Worm (Caenorhabditis elegans) whole organism, early embryonic: ENCODE data around the gene F53F4.16.

Source experiments
- B0310.2 ChIP-seq: sonication (generic microtip); optimal IDR thresholded peaks from 2 replicates; lab custom pipeline; 2016; ENCODE audit warnings: mild to moderate bottlenecking, missing genetic modification characterization, missing compliant biosample characterization
- F13C5.2 ChIP-seq: sonication (generic microtip); optimal IDR thresholded peaks from 2 replicates; lab custom pipeline; 2017; ENCODE audit warnings: mild to moderate bottlenecking, missing genetic modification characterization, inconsistent platforms, missing compliant biosample characterization
- aly-1 ChIP-seq: sonication (generic microtip); optimal IDR thresholded peaks from 2 replicates; lab custom pipeline; 2016; ENCODE audit warnings: missing genetic modification characterization, missing compliant biosample characterization
- ama-1 ChIP-seq: fragments of 150-350 bp; optimal IDR thresholded peaks from 2 replicates; lab custom pipeline; 2014
- ceh-13 ChIP-seq: fragments of 200-800 bp; sonication (Bioruptor generic); optimal IDR thresholded peaks from 2 replicates; lab custom pipeline; 2018; ENCODE audit warnings: mild to moderate bottlenecking, missing genetic modification characterization, missing compliant biosample characterization
- ceh-36 ChIP-seq: sonication (generic microtip); optimal IDR thresholded peaks from 2 replicates; lab custom pipeline; 2016; ENCODE audit warnings: missing genetic modification characterization, inconsistent platforms, missing compliant biosample characterization
- ets-7 ChIP-seq: sonication (generic microtip); optimal IDR thresholded peaks from 2 replicates; lab custom pipeline; 2016; ENCODE audit warnings: missing genotype, missing genetic modification characterization, missing compliant biosample characterization
- flt-1 ChIP-seq: fragments of 200-800 bp; sonication (Bioruptor generic); IDR thresholded peaks from 2 replicates; pipeline ENCODE4 v1.3.6; 2022; ENCODE audit warnings: missing genetic modification characterization, missing compliant biosample characterization
- hmbx-1 ChIP-seq: sonication (generic microtip); optimal IDR thresholded peaks from 2 replicates; lab custom pipeline; 2016; ENCODE audit warnings: mild to moderate bottlenecking, missing genetic modification characterization, missing compliant biosample characterization
- hmg-4 ChIP-seq: fragments of 200-800 bp; sonication (Bioruptor generic); optimal IDR thresholded peaks from 2 replicates; lab custom pipeline; 2018; ENCODE audit warnings: mild to moderate bottlenecking, missing genetic modification characterization, missing compliant biosample characterization
- hnd-1 ChIP-seq: sonication (generic microtip); optimal IDR thresholded peaks from 2 replicates; lab custom pipeline; 2016; ENCODE audit warnings: missing genetic modification characterization, missing compliant biosample characterization
- pes-1 ChIP-seq: fragments of 200-800 bp; sonication (Bioruptor generic); IDR thresholded peaks from 2 replicates; pipeline ENCODE4 v1.3.6; 2022; ENCODE audit warnings: missing genetic modification reagents, missing genetic modification characterization, missing compliant biosample characterization
- scrt-1 ChIP-seq: fragments of 200-800 bp; sonication (Bioruptor generic); IDR thresholded peaks from 2 replicates; pipeline ENCODE4 v1.3.6; 2022; ENCODE audit warnings: missing genetic modification characterization, missing compliant biosample characterization
- sea-1 ChIP-seq: fragments of 200-800 bp; sonication (Bioruptor generic); conservative IDR thresholded peaks from 2 replicates; pipeline ENCODE4 v1.3.6; 2022; ENCODE audit warnings: missing genetic modification characterization, missing compliant biosample characterization
- tbx-11 ChIP-seq: fragments of 200-800 bp; sonication (Bioruptor generic); IDR thresholded peaks from 2 replicates; pipeline ENCODE4 v1.3.6; 2022; ENCODE audit warnings: missing genetic modification characterization, missing compliant biosample characterization
- tbx-37 ChIP-seq: fragments of 200-800 bp; sonication (Bioruptor generic); conservative IDR thresholded peaks from 2 replicates; pipeline ENCODE4 v1.3.6; 2022; ENCODE audit warnings: missing genetic modification reagents, missing genetic modification characterization, missing compliant biosample characterization
- tra-4 ChIP-seq: sonication (generic microtip); optimal IDR thresholded peaks from 2 replicates; lab custom pipeline; 2017; ENCODE audit warnings: missing genetic modification characterization, missing compliant biosample characterization

F53F4.16 gene

ce11 chrV:13659219-13659618, 37.6 kb upstream of the F53F4.16 start:
- TF ChIP-seq ceh-13 (GFP tag; lab: Kevin White, UChicago) (no peak), flt-1 (no peak)

ce11 chrV:13658577-13658976, 37.0 kb upstream of the F53F4.16 start:
- no peak for TF ChIP-seq ceh-36 (tag; lab: Kevin White, UChicago)
- TF ChIP-seq aly-1, result no peak
- TF ChIP-seq hmbx-1 (tag; lab: Kevin White, UChicago), result no peak
- TF ChIP-seq hnd-1 (tag; lab: Kevin White, UChicago), result no peak
- TF ChIP-seq tbx-37, result no peak
- no peak for TF ChIP-seq B0310.2 (tag; lab: Kevin White, UChicago)
- TF ChIP-seq pes-1, result no peak
- TF ChIP-seq ama-1 (lab: Kevin White, UChicago), result no peak
- no peak for TF ChIP-seq scrt-1 (GFP tag; lab: Robert Waterston, UW)
- TF ChIP-seq tbx-11, result no peak
- no peak for TF ChIP-seq tra-4
- no peak for TF ChIP-seq flt-1
- no peak for TF ChIP-seq sea-1 (GFP tag; lab: Robert Waterston, UW)
- no peak for TF ChIP-seq ceh-13 (GFP tag; lab: Kevin White, UChicago)
- TF ChIP-seq ets-7 (tag; lab: Kevin White, UChicago), result no peak
- TF ChIP-seq hmg-4, result no peak
- TF ChIP-seq F13C5.2 (tag; lab: Kevin White, UChicago), result no peak

ce11 chrV:13657841-13658338, 36.3 kb upstream of the F53F4.16 start:
- TF ChIP-seq ceh-13 (GFP tag; lab: Kevin White, UChicago) (no peak), sea-1 (GFP tag; lab: Robert Waterston, UW) (no peak), hmbx-1 (tag; lab: Kevin White, UChicago) (no peak), hnd-1 (tag; lab: Kevin White, UChicago) (no peak)

ce11 chrV:13657291-13657690, 35.7 kb upstream of the F53F4.16 start:
- no peak for TF ChIP-seq ceh-13 (GFP tag; lab: Kevin White, UChicago)
- no peak for TF ChIP-seq tra-4
- no peak for TF ChIP-seq hnd-1 (tag; lab: Kevin White, UChicago)
- TF ChIP-seq hmbx-1 (tag; lab: Kevin White, UChicago), result no peak
- no peak for TF ChIP-seq ets-7 (tag; lab: Kevin White, UChicago)
- TF ChIP-seq tbx-11, result no peak
- TF ChIP-seq ceh-36 (tag; lab: Kevin White, UChicago), result no peak
- no peak for TF ChIP-seq hmg-4
- no peak for TF ChIP-seq sea-1 (GFP tag; lab: Robert Waterston, UW)
- TF ChIP-seq B0310.2 (tag; lab: Kevin White, UChicago), result no peak

ce11 chrV:13656346-13657254, 35.0 kb upstream of the F53F4.16 start:
- TF ChIP-seq sea-1 (GFP tag; lab: Robert Waterston, UW), result no peak
- TF ChIP-seq hmg-4, result no peak
- no peak for TF ChIP-seq pes-1
- no peak for TF ChIP-seq aly-1
- no peak for TF ChIP-seq B0310.2 (tag; lab: Kevin White, UChicago)
- no peak for TF ChIP-seq tbx-11
- no peak for TF ChIP-seq F13C5.2 (tag; lab: Kevin White, UChicago)
- TF ChIP-seq tbx-37, result no peak
- TF ChIP-seq scrt-1 (GFP tag; lab: Robert Waterston, UW), result no peak

ce11 chrV:13655202-13655764, 33.7 kb upstream of the F53F4.16 start:
- TF ChIP-seq scrt-1 (GFP tag; lab: Robert Waterston, UW), result no peak
- no peak for TF ChIP-seq ama-1 (lab: Kevin White, UChicago)
- TF ChIP-seq tra-4, result no peak
- no peak for TF ChIP-seq tbx-11
- no peak for TF ChIP-seq pes-1
- no peak for TF ChIP-seq ceh-36 (tag; lab: Kevin White, UChicago)
- no peak for TF ChIP-seq B0310.2 (tag; lab: Kevin White, UChicago)
- no peak for TF ChIP-seq ets-7 (tag; lab: Kevin White, UChicago)
- TF ChIP-seq ceh-13 (GFP tag; lab: Kevin White, UChicago), result no peak
- TF ChIP-seq F13C5.2 (tag; lab: Kevin White, UChicago), result no peak
- no peak for TF ChIP-seq aly-1
- no peak for TF ChIP-seq hmg-4
- TF ChIP-seq tbx-37, result no peak
- TF ChIP-seq sea-1 (GFP tag; lab: Robert Waterston, UW), result no peak
- TF ChIP-seq flt-1, result no peak
- TF ChIP-seq hmbx-1 (tag; lab: Kevin White, UChicago), result no peak
- no peak for TF ChIP-seq hnd-1 (tag; lab: Kevin White, UChicago)

ce11 chrV:13654394-13654792, 32.8 kb upstream of the F53F4.16 start:
- TF ChIP-seq flt-1 (no peak), ama-1 (lab: Kevin White, UChicago) (no peak), tra-4 (no peak), pes-1 (no peak), ets-7 (tag; lab: Kevin White, UChicago) (no peak), hmg-4 (no peak), hmbx-1 (tag; lab: Kevin White, UChicago) (no peak), scrt-1 (GFP tag; lab: Robert Waterston, UW) (no peak)
